In the genomic region with DNA sequence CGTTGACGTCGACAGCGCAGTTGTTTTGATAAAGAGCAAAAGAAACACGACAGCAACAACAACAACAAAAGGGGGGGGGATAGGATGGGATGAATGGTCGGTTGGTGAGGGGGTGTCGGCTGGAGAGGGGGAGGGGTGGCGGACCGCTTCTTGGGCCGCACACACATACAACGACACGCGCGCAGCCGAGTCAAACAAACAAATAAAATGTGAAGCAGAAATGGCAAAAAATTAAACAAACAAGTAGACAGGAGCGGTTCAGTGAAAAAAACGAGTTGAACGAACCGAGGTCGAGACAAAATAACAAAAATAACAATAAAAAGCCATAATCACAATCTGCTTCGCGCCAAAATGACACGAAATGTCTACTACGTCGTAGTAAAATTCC, we compare ENCODE assay signal across 6 fruit fly cellular contexts.
A peak's percentile ranks its signal among the peaks of the same experiment; 100 is the strongest.
TF ChIP-seq lines count a peak whose summit lies in the region.

No protein-coding gene starts in this region.

- no peak for TF ChIP-seq CTCF in whole organism, embryonic (GFP tag; optimal IDR thresholded peaks at IDR 0.05; lab: Kevin White, UChicago)

TF ChIP-seq in whole organism, 6 proteins besides CTCF, POLR2A, EP300 and RAD21:
- no peak for TF ChIP-seq pan (optimal IDR thresholded peaks at IDR 0.05; lab: Kevin White, UChicago)
- peak; percentile 79 to 86 for TF ChIP-seq EcR (GFP tag; optimal IDR thresholded peaks at IDR 0.05; lab: Kevin White, UChicago)
- no peak for TF ChIP-seq psq (optimal IDR thresholded peaks at IDR 0.05; lab: Kevin White, UChicago)

TF ChIP-seq in whole organism, adult, 20 proteins besides CTCF, POLR2A, EP300 and RAD21:
- TF ChIP-seq CG11617 (GFP tag; optimal IDR thresholded peaks at IDR 0.05; lab: Kevin White, UChicago) (no peak), toe (GFP tag; optimal IDR thresholded peaks at IDR 0.05; lab: Kevin White, UChicago) (no peak), cnc (optimal IDR thresholded peaks at IDR 0.05; lab: Kevin White, UChicago) (no peak), kay (GFP tag; lab: Kevin White, UChicago; ENCODE audit: borderline replicate concordance) (peak; percentile 52), CG14711 (tag; optimal IDR thresholded peaks at IDR 0.05; lab: Kevin White, UChicago) (no peak), Crg-1 (GFP tag; optimal IDR thresholded peaks at IDR 0.05; lab: Kevin White, UChicago) (peak; percentile 28), CG1620 (GFP tag; optimal IDR thresholded peaks at IDR 0.05; lab: Kevin White, UChicago) (no peak), tj (GFP tag; optimal IDR thresholded peaks at IDR 0.05; lab: Kevin White, UChicago) (peak; percentile 21), CG12768 (GFP tag; optimal IDR thresholded peaks at IDR 0.05; lab: Kevin White, UChicago) (peak; percentile 35), cic (GFP tag; optimal IDR thresholded peaks at IDR 0.05; lab: Kevin White, UChicago) (peak; percentile 39), pad (GFP tag; optimal IDR thresholded peaks at IDR 0.05; lab: Kevin White, UChicago) (peak; percentile 63), Hr96 (GFP tag; optimal IDR thresholded peaks at IDR 0.05; lab: Kevin White, UChicago) (no peak), ovo (GFP tag; optimal IDR thresholded peaks at IDR 0.05; lab: Kevin White, UChicago) (peak; percentile 53)

TF ChIP-seq in whole organism, embryonic, 481 proteins besides CTCF, POLR2A, EP300 and RAD21 (continues in another document):
- TF ChIP-seq zen (tag; optimal IDR thresholded peaks at IDR 0.05; lab: Kevin White, UChicago), result no peak
- TF ChIP-seq B-H1 (GFP tag; IDR thresholded peaks at IDR 0.05; lab: Robert Waterston, UW), result no peak
- TF ChIP-seq CG12942 (GFP tag; optimal IDR thresholded peaks at IDR 0.05; lab: Kevin White, UChicago), result no peak
- TF ChIP-seq tna (GFP tag; IDR thresholded peaks at IDR 0.05; lab: Robert Waterston, UW; ENCODE audit: partially characterized antibody), result peak; percentile 51; the same call in 1 of the 2 replicates
- no peak; the same call in 1 of the 2 replicates for TF ChIP-seq GATAe (GFP tag; conservative IDR thresholded peaks at IDR 0.05; lab: Robert Waterston, UW)
- no peak for TF ChIP-seq CG3995 (GFP tag; optimal IDR thresholded peaks at IDR 0.05; lab: Kevin White, UChicago)
- no peak for TF ChIP-seq CG11085 (GFP tag; IDR thresholded peaks at IDR 0.05; lab: Robert Waterston, UW)
- peak; percentile 50 for TF ChIP-seq nom (GFP tag; optimal IDR thresholded peaks at IDR 0.05; lab: Kevin White, UChicago)
- TF ChIP-seq HLH3B (GFP tag; IDR thresholded peaks at IDR 0.05; lab: Robert Waterston, UW), result no peak; the same call in 1 of the 2 replicates
- TF ChIP-seq CG18619 (GFP tag; optimal IDR thresholded peaks at IDR 0.05; lab: Kevin White, UChicago), result no peak
- TF ChIP-seq abd-A (tag; optimal IDR thresholded peaks at IDR 0.05; lab: Kevin White, UChicago), result peak; percentile 86
- TF ChIP-seq CG17612 (GFP tag; IDR thresholded peaks at IDR 0.05; lab: Robert Waterston, UW), result no peak
- no peak for TF ChIP-seq caup (GFP tag; optimal IDR thresholded peaks at IDR 0.05; lab: Kevin White, UChicago; ENCODE audit: severe bottlenecking)
- no peak for TF ChIP-seq CG11560 (tag; IDR thresholded peaks at IDR 0.05; lab: Robert Waterston, UW)
- TF ChIP-seq CG7839 (tag; optimal IDR thresholded peaks at IDR 0.05; lab: Kevin White, UChicago), result no peak
- no peak for TF ChIP-seq Dip3 (GFP tag; optimal IDR thresholded peaks at IDR 0.05; lab: Kevin White, UChicago)
- no peak for TF ChIP-seq Trl (optimal IDR thresholded peaks at IDR 0.05; lab: Kevin White, UChicago)
- TF ChIP-seq Trl (GFP tag; optimal IDR thresholded peaks at IDR 0.05; lab: Kevin White, UChicago), result no peak

TF ChIP-seq in whole organism, prepupa, 60 proteins besides CTCF, POLR2A, EP300 and RAD21 (continues in another document):
- peak; percentile 98 for TF ChIP-seq fkh (GFP tag; optimal IDR thresholded peaks at IDR 0.05; lab: Kevin White, UChicago)
- no peak for TF ChIP-seq CG10669 (GFP tag; optimal IDR thresholded peaks at IDR 0.05; lab: Kevin White, UChicago)
- peak; percentile 53 for TF ChIP-seq CG6854 (GFP tag; optimal IDR thresholded peaks at IDR 0.05; lab: Kevin White, UChicago)
- TF ChIP-seq CG6276 (GFP tag; optimal IDR thresholded peaks at IDR 0.05; lab: Kevin White, UChicago), result no peak
- no peak for TF ChIP-seq Sox102F (GFP tag; optimal IDR thresholded peaks at IDR 0.05; lab: Kevin White, UChicago)
- TF ChIP-seq net (GFP tag; optimal IDR thresholded peaks at IDR 0.05; lab: Kevin White, UChicago), result peak; percentile 34
- TF ChIP-seq CG10631 (GFP tag; optimal IDR thresholded peaks at IDR 0.05; lab: Kevin White, UChicago), result no peak
- TF ChIP-seq CG11902 (GFP tag; optimal IDR thresholded peaks at IDR 0.05; lab: Kevin White, UChicago), result no peak
- TF ChIP-seq CG16779 (tag; optimal IDR thresholded peaks at IDR 0.05; lab: Kevin White, UChicago), result peak; percentile 6
- TF ChIP-seq CG9139 (GFP tag; optimal IDR thresholded peaks at IDR 0.05; lab: Kevin White, UChicago), result peak; percentile 27
- TF ChIP-seq svp (GFP tag; lab: Kevin White, UChicago), result no peak
- TF ChIP-seq vri (GFP tag; optimal IDR thresholded peaks at IDR 0.05; lab: Kevin White, UChicago), result peak; percentile 25
- peak; percentile 40 for TF ChIP-seq CG7368 (GFP tag; optimal IDR thresholded peaks at IDR 0.05; lab: Kevin White, UChicago)
- no peak for TF ChIP-seq dsx (GFP tag; optimal IDR thresholded peaks at IDR 0.05; lab: Kevin White, UChicago; ENCODE audit: poor library complexity, severe bottlenecking)
- peak; percentile 21 to 59 for TF ChIP-seq ss (GFP tag; optimal IDR thresholded peaks at IDR 0.05; lab: Kevin White, UChicago)
- peak in 1 of 2 experiments; percentile 42 for TF ChIP-seq salr (GFP tag; optimal IDR thresholded peaks at IDR 0.05; lab: Kevin White, UChicago)
- no peak for TF ChIP-seq Smox (GFP tag; optimal IDR thresholded peaks at IDR 0.05; lab: Kevin White, UChicago)
- no peak for TF ChIP-seq Hr4 (GFP tag; optimal IDR thresholded peaks at IDR 0.05; lab: Kevin White, UChicago)
- no peak for TF ChIP-seq CG31627 (GFP tag; optimal IDR thresholded peaks at IDR 0.05; lab: Kevin White, UChicago)

TF ChIP-seq in whole organism, pupa, 21 proteins besides CTCF, POLR2A, EP300 and RAD21:
- no peak for TF ChIP-seq CG8159 (tag; optimal IDR thresholded peaks at IDR 0.05; lab: Kevin White, UChicago)
- TF ChIP-seq gl (tag; optimal IDR thresholded peaks at IDR 0.05; lab: Kevin White, UChicago), result peak; percentile 54
- peak; percentile 89 for TF ChIP-seq EcR (GFP tag; optimal IDR thresholded peaks at IDR 0.05; lab: Kevin White, UChicago)
- TF ChIP-seq CG4496 (GFP tag; IDR thresholded peaks at IDR 0.05; lab: Robert Waterston, UW), result no peak
- peak; percentile 97 for TF ChIP-seq CG13204 (GFP tag; optimal IDR thresholded peaks at IDR 0.05; lab: Kevin White, UChicago)
- no peak for TF ChIP-seq D1 (tag; optimal IDR thresholded peaks at IDR 0.05; lab: Kevin White, UChicago)
- 0 out of 2 replicates have a peak, but pooled peaks have one; percentile 64 for TF ChIP-seq CG32121 (GFP tag; IDR thresholded peaks at IDR 0.05; lab: Robert Waterston, UW)
- TF ChIP-seq CG14655 (GFP tag; optimal IDR thresholded peaks at IDR 0.05; lab: Kevin White, UChicago), result no peak
- TF ChIP-seq fd96Ca (GFP tag; IDR thresholded peaks at IDR 0.05; lab: Robert Waterston, UW), result no peak; the same call in 2 of the 3 replicates
- no peak for TF ChIP-seq Pif1A (GFP tag; optimal IDR thresholded peaks at IDR 0.05; lab: Kevin White, UChicago)
- TF ChIP-seq Ets98B (GFP tag; IDR thresholded peaks at IDR 0.05; lab: Robert Waterston, UW), result 0 out of 2 replicates have a peak, but pooled peaks have one; percentile 8
- no peak for TF ChIP-seq CG15710 (tag; optimal IDR thresholded peaks at IDR 0.05; lab: Kevin White, UChicago)
- TF ChIP-seq CG17806 (tag; optimal IDR thresholded peaks at IDR 0.05; lab: Kevin White, UChicago), result no peak
- TF ChIP-seq CG10348 (GFP tag; IDR thresholded peaks at IDR 0.05; lab: Robert Waterston, UW), result no peak
- TF ChIP-seq CG9948 (tag; optimal IDR thresholded peaks at IDR 0.05; lab: Kevin White, UChicago), result no peak

TF ChIP-seq in whole organism, wandering third instar larva, 38 proteins besides CTCF, POLR2A, EP300 and RAD21:
- TF ChIP-seq sv (GFP tag; optimal IDR thresholded peaks at IDR 0.05; lab: Kevin White, UChicago) (no peak), Rel (GFP tag; optimal IDR thresholded peaks at IDR 0.05; lab: Kevin White, UChicago) (no peak), Rel (tag; optimal IDR thresholded peaks at IDR 0.05; lab: Kevin White, UChicago) (peak; percentile 59), foxo (GFP tag; optimal IDR thresholded peaks at IDR 0.05; lab: Kevin White, UChicago) (no peak), OdsH (GFP tag; optimal IDR thresholded peaks at IDR 0.05; lab: Kevin White, UChicago) (peak; percentile 49), Mio (GFP tag; optimal IDR thresholded peaks at IDR 0.05; lab: Kevin White, UChicago) (no peak), Dif (GFP tag; optimal IDR thresholded peaks at IDR 0.05; lab: Kevin White, UChicago; ENCODE audit: partially characterized antibody) (peak; percentile 61), sage (GFP tag; optimal IDR thresholded peaks at IDR 0.05; lab: Kevin White, UChicago) (no peak), tai (GFP tag; optimal IDR thresholded peaks at IDR 0.05; lab: Kevin White, UChicago) (peak; percentile 79), h (GFP tag; optimal IDR thresholded peaks at IDR 0.05; lab: Kevin White, UChicago) (peak; percentile 25), jim (GFP tag; optimal IDR thresholded peaks at IDR 0.05; lab: Kevin White, UChicago) (peak; percentile 92), dl (GFP tag; optimal IDR thresholded peaks at IDR 0.05; lab: Kevin White, UChicago; ENCODE audit: insufficient read depth in 1 of 2, partially characterized antibody in 2 of 2) (peak; percentile 30 to 49), Hr83 (GFP tag; optimal IDR thresholded peaks at IDR 0.05; lab: Kevin White, UChicago; ENCODE audit: poor library complexity, severe bottlenecking) (peak; percentile 89), Hnf4 (GFP tag; optimal IDR thresholded peaks at IDR 0.05; lab: Kevin White, UChicago) (peak; percentile 14), psq (GFP tag; optimal IDR thresholded peaks at IDR 0.05; lab: Kevin White, UChicago) (peak; percentile 98)
TF ChIP-seq in whole organism, wandering third instar larva: peak in this region for 10.
